Worm (Caenorhabditis elegans): ENCODE measurements around the gene dpy-11.

- TF ChIP-seq F13C5.2 (tag; optimal IDR thresholded peaks at IDR 0.05) = no peak
- TF ChIP-seq B0310.2 (tag; optimal IDR thresholded peaks at IDR 0.05) = no peak
- no peak for TF ChIP-seq ama-1 (optimal IDR thresholded peaks at IDR 0.05)
- TF ChIP-seq ceh-36 (tag; optimal IDR thresholded peaks at IDR 0.05) = no peak
- peak; percentile 17 for TF ChIP-seq hmg-4 (GFP tag; optimal IDR thresholded peaks at IDR 0.05)
Observed at ce11 chrV:6538323-6538722, 23.3 kb upstream of the dpy-11 start.
